Fruit fly (Drosophila melanogaster) whole organism, prepupa: ENCODE results near the gene pkm.

ENCODE experiments used
- CG10631 ChIP-seq: fragments of 200-800 bp; sonication (Bioruptor generic); optimal IDR thresholded peaks from 2 replicates; lab custom pipeline; 2016; ENCODE audit warnings: missing biosample characterization, missing genetic modification characterization
- CG10669 ChIP-seq: fragments of 200-800 bp; sonication (Bioruptor generic); optimal IDR thresholded peaks from 3 replicates; lab custom pipeline; 2018; ENCODE audit warnings: missing biosample characterization, mild to moderate bottlenecking, missing genetic modification characterization, moderate library complexity
- CG11294 ChIP-seq: fragments of 200-800 bp; sonication (Bioruptor generic); IDR thresholded peaks from 2 replicates; pipeline ENCODE4 v1.3.6; 2022; ENCODE audit warnings: missing biosample characterization, missing genetic modification characterization
- CG11902 ChIP-seq: fragments of 200-800 bp; sonication (Bioruptor generic); optimal IDR thresholded peaks from 3 replicates; lab custom pipeline; 2016; ENCODE audit warnings: missing biosample characterization, missing genetic modification characterization
- CG1621 ChIP-seq: fragments of 200-800 bp; sonication (Bioruptor generic); optimal IDR thresholded peaks from 3 replicates; lab custom pipeline; 2018; ENCODE audit warnings: missing biosample characterization, mild to moderate bottlenecking, missing genetic modification characterization
- CG16779 ChIP-seq: fragments of 200-800 bp; sonication (Bioruptor generic); optimal IDR thresholded peaks from 3 replicates; lab custom pipeline; 2017; ENCODE audit warnings: missing biosample characterization, mild to moderate bottlenecking, missing genetic modification characterization
- CG3032 ChIP-seq: fragments of 200-800 bp; optimal IDR thresholded peaks from 2 replicates; lab custom pipeline; 2019; ENCODE audit warnings: missing biosample characterization, mild to moderate bottlenecking, missing genetic modification characterization, moderate library complexity
- CG31627 ChIP-seq: fragments of 200-800 bp; sonication (Bioruptor generic); optimal IDR thresholded peaks from 3 replicates; lab custom pipeline; 2016; ENCODE audit warnings: missing biosample characterization, missing genetic modification characterization
- CG32006 ChIP-seq: fragments of 200-800 bp; sonication (Bioruptor generic); optimal IDR thresholded peaks from 3 replicates; lab custom pipeline; 2017; ENCODE audit warnings: missing biosample characterization, mild to moderate bottlenecking, missing genetic modification characterization
- CG34406 ChIP-seq: fragments of 200-800 bp; sonication (Bioruptor generic); optimal IDR thresholded peaks from 3 replicates; lab custom pipeline; 2016; ENCODE audit warnings: missing biosample characterization, missing genetic modification characterization
- CG3919 ChIP-seq: fragments of 200-800 bp; sonication (Bioruptor generic); optimal IDR thresholded peaks from 3 replicates; lab custom pipeline; 2016; ENCODE audit warnings: missing biosample characterization, missing genetic modification characterization
- CG4318 ChIP-seq: fragments of 200-800 bp; sonication (Bioruptor generic); optimal IDR thresholded peaks from 3 replicates; lab custom pipeline; 2017; ENCODE audit warnings: missing biosample characterization, mild to moderate bottlenecking, missing genetic modification characterization
- CG6163 ChIP-seq: fragments of 200-800 bp; sonication (Bioruptor generic); IDR thresholded peaks from 3 replicates; pipeline ENCODE4 v1.3.6; 2022; ENCODE audit warnings: missing biosample characterization, missing genetic modification characterization
- CG6276 ChIP-seq: fragments of 200-800 bp; sonication (Bioruptor generic); optimal IDR thresholded peaks from 2 replicates; lab custom pipeline; 2017; ENCODE audit warnings: missing biosample characterization, mild to moderate bottlenecking, missing genetic modification characterization
- CG6808 ChIP-seq: fragments of 200-800 bp; sonication (Bioruptor generic); optimal IDR thresholded peaks from 3 replicates; lab custom pipeline; 2017; ENCODE audit warnings: missing biosample characterization, missing genetic modification characterization, mild to moderate bottlenecking, moderate library complexity, missing genetic modification reagents
- CG6854 ChIP-seq: fragments of 200-800 bp; sonication (Bioruptor generic); optimal IDR thresholded peaks from 2 replicates; lab custom pipeline; 2017; ENCODE audit warnings: missing biosample characterization, mild to moderate bottlenecking, missing genetic modification characterization
- CG8119 ChIP-seq: fragments of 200-800 bp; sonication (Bioruptor generic); IDR thresholded peaks from 3 replicates; pipeline ENCODE4 v1.3.6; 2022; ENCODE audit warnings: missing biosample characterization, missing genetic modification characterization
- CG9139 ChIP-seq: fragments of 200-800 bp; sonication (Bioruptor generic); optimal IDR thresholded peaks from 3 replicates; lab custom pipeline; 2017; ENCODE audit warnings: missing biosample characterization, mild to moderate bottlenecking, missing genetic modification characterization
- Eip75B ChIP-seq: fragments of 200-800 bp; sonication (Bioruptor generic); optimal IDR thresholded peaks from 3 replicates; lab custom pipeline; 2016; ENCODE audit warnings: missing biosample characterization, missing genetic modification characterization
- Eip78C ChIP-seq: fragments of 200-800 bp; sonication (Bioruptor generic); peaks from one replicate; lab custom pipeline; 2016; ENCODE audit warnings: missing biosample characterization, missing genetic modification characterization
- Eip93F ChIP-seq: fragments of 200-800 bp; sonication (Bioruptor generic); optimal IDR thresholded peaks from 2 replicates; lab custom pipeline; 2016; ENCODE audit warnings: missing biosample characterization, mild to moderate bottlenecking, missing genetic modification characterization
- Ets21C ChIP-seq: fragments of 200-800 bp; sonication (Bioruptor generic); optimal IDR thresholded peaks from 3 replicates; lab custom pipeline; 2016; ENCODE audit warnings: missing biosample characterization, missing genetic modification characterization
- Ets96B ChIP-seq: fragments of 200-800 bp; optimal IDR thresholded peaks from 2 replicates; lab custom pipeline; 2019; ENCODE audit warnings: missing biosample characterization, mild to moderate bottlenecking, missing genetic modification characterization, moderate library complexity
- Gug ChIP-seq: fragments of 200-800 bp; sonication (Bioruptor generic); IDR thresholded peaks from 2 replicates; pipeline ENCODE4 v1.3.6; 2022; ENCODE audit warnings: missing biosample characterization, missing genetic modification characterization
- Hr38 ChIP-seq: sonication (Bioruptor generic); optimal IDR thresholded peaks from 2 replicates; lab custom pipeline; 2016; ENCODE audit warnings: missing biosample characterization, missing genetic modification characterization
- Hr39 ChIP-seq: fragments of 200-800 bp; sonication (Bioruptor generic); optimal IDR thresholded peaks from 2 replicates; lab custom pipeline; 2016; ENCODE audit warnings: missing biosample characterization, missing genetic modification characterization
- Lpt ChIP-seq: fragments of 200-800 bp; sonication (Bioruptor generic); optimal IDR thresholded peaks from 3 replicates; lab custom pipeline; 2016; ENCODE audit warnings: missing biosample characterization, missing genetic modification characterization
- OdsH ChIP-seq: fragments of 200-800 bp; sonication (Bioruptor generic); optimal IDR thresholded peaks from 3 replicates; lab custom pipeline; 2016; ENCODE audit warnings: missing biosample characterization, missing genetic modification characterization
- Sox102F ChIP-seq: fragments of 200-800 bp; sonication (Bioruptor generic); optimal IDR thresholded peaks from 2 replicates; lab custom pipeline; 2016; ENCODE audit warnings: missing biosample characterization, mild to moderate bottlenecking, missing genetic modification characterization
- Sox14 ChIP-seq: fragments of 200-800 bp; sonication (Bioruptor generic); optimal IDR thresholded peaks from 3 replicates; lab custom pipeline; 2016; ENCODE audit warnings: missing biosample characterization, missing genetic modification characterization
- Sox15 ChIP-seq: fragments of 200-800 bp; sonication (Bioruptor generic); optimal IDR thresholded peaks from 3 replicates; lab custom pipeline; 2016; ENCODE audit warnings: missing biosample characterization, missing genetic modification characterization
- achi ChIP-seq: fragments of 200-800 bp; sonication (Bioruptor generic); optimal IDR thresholded peaks from 3 replicates; lab custom pipeline; 2016; ENCODE audit warnings: missing biosample characterization, missing genetic modification characterization
- cyc ChIP-seq: fragments of 200-800 bp; sonication (Bioruptor generic); optimal IDR thresholded peaks from 3 replicates; lab custom pipeline; 2016; ENCODE audit warnings: missing biosample characterization, missing genetic modification characterization
- dac ChIP-seq: fragments of 200-800 bp; sonication (Bioruptor generic); optimal IDR thresholded peaks from 2 replicates; lab custom pipeline; 2017; ENCODE audit warnings: missing biosample characterization, mild to moderate bottlenecking, missing genetic modification characterization
- dsx ChIP-seq: fragments of 200-800 bp; optimal IDR thresholded peaks from 3 replicates; lab custom pipeline; 2019; ENCODE audit warnings: missing biosample characterization, mild to moderate bottlenecking, missing genetic modification characterization, moderate library complexity; ENCODE audit not compliant: poor library complexity, severe bottlenecking
- eg ChIP-seq: fragments of 200-800 bp; sonication (Bioruptor generic); IDR thresholded peaks from 3 replicates; pipeline ENCODE4 v1.3.6; 2022; ENCODE audit warnings: missing biosample characterization, missing genetic modification characterization
- esn ChIP-seq: fragments of 200-800 bp; sonication (Bioruptor generic); optimal IDR thresholded peaks from 2 replicates; lab custom pipeline; 2016; ENCODE audit warnings: missing biosample characterization, mild to moderate bottlenecking, missing genetic modification characterization, moderate library complexity
- fd59A ChIP-seq: fragments of 200-800 bp; sonication (Bioruptor generic); optimal IDR thresholded peaks from 2 replicates; lab custom pipeline; 2017; ENCODE audit warnings: missing biosample characterization, mild to moderate bottlenecking, missing genetic modification characterization, missing genetic modification reagents
- fd85E ChIP-seq: fragments of 200-800 bp; sonication (Bioruptor generic); optimal IDR thresholded peaks from 3 replicates; lab custom pipeline; 2016; ENCODE audit warnings: missing biosample characterization, missing genetic modification characterization
- lz ChIP-seq: fragments of 200-800 bp; sonication (Bioruptor generic); optimal IDR thresholded peaks from 3 replicates; lab custom pipeline; 2016; ENCODE audit warnings: missing biosample characterization, missing genetic modification characterization
- pdm3 ChIP-seq: fragments of 200-800 bp; sonication (Bioruptor generic); optimal IDR thresholded peaks from 3 replicates; lab custom pipeline; 2016; ENCODE audit warnings: missing biosample characterization, missing genetic modification characterization
- salr ChIP-seq, 2 experiments: fragments of 200-800 bp; sonication (Bioruptor generic); optimal IDR thresholded peaks; 3 replicates each; lab custom pipeline; 2016 to 2018; ENCODE audit warnings: missing biosample characterization in 2 of 2, missing genetic modification characterization in 2 of 2, mild to moderate bottlenecking in 1 of 2
- spab ChIP-seq: fragments of 200-800 bp; sonication (Bioruptor generic); optimal IDR thresholded peaks from 2 replicates; lab custom pipeline; 2017; ENCODE audit warnings: missing biosample characterization, mild to moderate bottlenecking, missing genetic modification characterization, missing genetic modification reagents
- svp ChIP-seq: fragments of 200-800 bp; sonication (Bioruptor generic); peaks from one replicate; lab custom pipeline; 2016; ENCODE audit warnings: missing biosample characterization, missing genetic modification characterization
- topi ChIP-seq: fragments of 200-800 bp; sonication (Bioruptor generic); optimal IDR thresholded peaks from 3 replicates; lab custom pipeline; 2016; ENCODE audit warnings: missing biosample characterization, missing genetic modification characterization
- vri ChIP-seq: fragments of 200-800 bp; sonication (Bioruptor generic); optimal IDR thresholded peaks from 3 replicates; lab custom pipeline; 2016; ENCODE audit warnings: missing biosample characterization, mild to moderate bottlenecking, missing genetic modification characterization

pkm gene

DNA sequence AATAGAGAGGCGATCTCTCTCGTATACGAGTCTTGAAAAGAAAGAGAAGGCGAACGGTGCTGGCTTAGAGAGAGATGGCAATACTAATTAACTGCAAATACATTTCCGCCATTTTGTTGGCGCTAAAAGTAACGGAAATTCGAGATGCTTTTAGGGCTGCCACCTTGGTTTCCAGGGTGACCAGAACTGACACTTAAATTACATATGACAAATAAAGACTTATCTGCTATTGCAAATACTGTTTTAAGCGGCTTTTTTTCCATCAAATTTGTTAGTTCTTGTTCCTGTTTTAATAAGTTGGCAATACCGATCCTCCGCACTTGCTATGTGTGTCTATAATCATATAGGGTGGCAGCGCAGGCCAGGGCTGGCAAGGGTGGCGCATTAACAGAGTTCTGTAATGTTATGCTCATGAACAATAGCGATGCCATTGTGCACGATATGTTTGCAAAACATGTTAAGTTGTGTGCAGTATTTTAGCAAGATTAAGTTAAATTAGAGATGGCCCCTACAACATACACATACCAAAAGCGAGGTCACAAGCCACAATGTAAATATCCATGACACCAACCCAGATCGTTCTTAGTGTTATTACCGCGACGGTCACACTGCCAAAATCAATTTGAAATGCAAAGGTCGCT lies 3.7 kb downstream of the pkm start, which contains the start of gene nod (continued):
- TF ChIP-seq CG4318 (GFP tag; lab: Kevin White, UChicago) = no peak
- TF ChIP-seq CG3032 (tag; lab: Kevin White, UChicago) = peak; percentile 45
- TF ChIP-seq Ets21C (GFP tag; lab: Kevin White, UChicago) = peak; percentile 52
- TF ChIP-seq lz (GFP tag; lab: Kevin White, UChicago) = peak; percentile 62
- peak; percentile 80 for TF ChIP-seq Eip78C
- peak; percentile 6 for TF ChIP-seq Ets96B (tag; lab: Kevin White, UChicago)
- TF ChIP-seq Hr38 (GFP tag; lab: Kevin White, UChicago) = no peak
- TF ChIP-seq vri (GFP tag; lab: Kevin White, UChicago) = no peak
- TF ChIP-seq CG3919 = peak; percentile 47
- TF ChIP-seq svp = peak; percentile 43
- no peak for TF ChIP-seq CG8119
- peak; percentile 63 for TF ChIP-seq Eip75B (GFP tag; lab: Kevin White, UChicago)
- no peak for TF ChIP-seq CG11294 (GFP tag; lab: Robert Waterston, UW)
- TF ChIP-seq topi (GFP tag; lab: Kevin White, UChicago) = peak; percentile 68
- TF ChIP-seq fd59A = no peak
- no peak for TF ChIP-seq CG9139 (GFP tag; lab: Kevin White, UChicago)
- TF ChIP-seq Sox102F (GFP tag; lab: Kevin White, UChicago) = no peak
- TF ChIP-seq dac = peak; percentile 27
- TF ChIP-seq Hr39 = peak; percentile 71
- peak; percentile 65 for TF ChIP-seq esn
- TF ChIP-seq CG6854 (GFP tag; lab: Kevin White, UChicago) = no peak
- TF ChIP-seq Gug (GFP tag; lab: Robert Waterston, UW) = no peak
- no peak for TF ChIP-seq dsx
- TF ChIP-seq Lpt = peak; percentile 28
- peak; percentile 55 for TF ChIP-seq CG34406
- TF ChIP-seq fd85E (GFP tag; lab: Kevin White, UChicago) = no peak
- TF ChIP-seq achi = peak; percentile 56
- peak; percentile 21 for TF ChIP-seq CG10669 (GFP tag; lab: Kevin White, UChicago)
- peak; percentile 48; the same call in 1 of the 3 replicates for TF ChIP-seq CG6163
- TF ChIP-seq, all 60 proteins: peak for 38

DNA sequence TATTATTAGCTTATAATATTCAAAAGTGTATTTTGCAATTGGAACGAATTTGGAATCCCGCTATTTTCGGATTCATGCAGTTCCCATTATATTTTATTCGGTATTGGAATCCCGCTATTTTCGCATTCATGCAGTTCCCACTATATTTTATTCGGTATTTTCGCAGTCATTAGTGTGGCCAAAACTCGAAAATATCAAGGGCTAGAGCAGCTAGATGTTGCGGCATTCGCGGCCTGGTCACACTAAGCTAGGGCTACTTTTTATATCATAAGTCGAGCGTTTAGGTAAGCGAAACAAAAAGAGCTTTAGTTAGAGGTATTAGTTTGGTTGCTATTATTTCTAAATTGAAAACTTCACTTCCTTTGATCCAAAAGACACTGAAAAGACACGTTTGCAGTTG lies 5.1 kb downstream of the pkm start:
- TF ChIP-seq eg (GFP tag; lab: Robert Waterston, UW) = 0 out of 3 replicates have a peak, but pooled peaks have one; percentile 19
- peak; percentile 31 for TF ChIP-seq Eip78C
- TF ChIP-seq CG11294 (GFP tag; lab: Robert Waterston, UW) = no peak

DNA sequence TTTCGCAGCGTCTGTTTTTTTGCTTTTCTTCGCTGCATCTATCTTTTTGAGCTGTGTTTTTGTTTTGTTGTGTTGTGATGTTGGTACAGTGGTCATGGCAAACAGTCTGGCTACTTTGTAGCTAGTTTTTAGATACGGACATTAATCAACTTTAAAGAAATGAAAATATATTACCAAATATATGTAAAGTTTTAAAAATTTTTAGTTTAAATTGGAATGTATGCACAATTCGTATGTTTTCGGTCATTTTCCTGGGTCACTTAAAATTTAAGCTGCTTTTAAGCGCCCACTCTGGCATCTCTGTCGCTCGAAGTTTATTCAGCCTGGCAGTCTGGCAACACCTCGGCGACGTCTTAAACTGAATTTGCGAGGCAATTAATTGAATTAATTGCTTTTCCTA lies 7.4 kb downstream of the pkm start, which contains the start of gene CG11695:
TSS of gene CG11695 (plus strand) at position 344 of the 400 bp plus-strand sequence.
- TF ChIP-seq esn (peak; percentile 74), CG4318 (GFP tag; lab: Kevin White, UChicago) (no peak), CG6163 (peak; percentile 66), salr (GFP tag; optimal IDR thresholded peaks at IDR 0.05; lab: Kevin White, UChicago) (peak in 1 of 2 experiments; percentile 44), CG6808 (GFP tag; lab: Kevin White, UChicago) (peak; percentile 70), Eip93F (GFP tag; lab: Kevin White, UChicago) (no peak), dsx (peak; percentile 52), CG16779 (no peak), cyc (peak; percentile 65), Ets96B (tag; lab: Kevin White, UChicago) (peak; percentile 64), achi (peak; percentile 65), CG1621 (tag; lab: Kevin White, UChicago) (peak; percentile 42), CG11902 (GFP tag; lab: Kevin White, UChicago) (peak; percentile 48), CG8119 (0 out of 3 replicates have a peak, but pooled peaks have one; percentile 53), CG6854 (GFP tag; lab: Kevin White, UChicago) (no peak), CG6276 (no peak), Ets21C (GFP tag; lab: Kevin White, UChicago) (peak; percentile 30), lz (GFP tag; lab: Kevin White, UChicago) (peak; percentile 70), CG10631 (peak; percentile 69), CG11294 (GFP tag; lab: Robert Waterston, UW) (peak; percentile 58), spab (GFP tag; lab: Kevin White, UChicago) (no peak), Sox15 (peak; percentile 50), Hr38 (GFP tag; lab: Kevin White, UChicago) (no peak), CG10669 (GFP tag; lab: Kevin White, UChicago) (peak; percentile 62), Sox14 (peak; percentile 68), CG32006 (GFP tag; lab: Kevin White, UChicago) (peak; percentile 74), pdm3 (GFP tag; lab: Kevin White, UChicago) (peak; percentile 73), dac (peak; percentile 44), CG31627 (GFP tag; lab: Kevin White, UChicago) (peak; percentile 67), OdsH (GFP tag; lab: Kevin White, UChicago) (peak; percentile 74), Lpt (peak; percentile 49)
